Fruit fly (Drosophila melanogaster) whole organism, embryonic: ENCODE measurements around the gene dsx-c73A.

Experiments used
- CG11723 ChIP-seq: fragments of 200-800 bp; sonication (Bioruptor generic); optimal IDR thresholded peaks from 2 replicates; lab custom pipeline; 2017; ENCODE audit warnings: missing biosample characterization, mild to moderate bottlenecking, missing genetic modification characterization
- CG14667 ChIP-seq: fragments of 200-800 bp; sonication (Bioruptor generic); IDR thresholded peaks from 2 replicates; pipeline ENCODE4 v1.3.6; 2022; ENCODE audit warnings: missing biosample characterization, missing genetic modification characterization
- CG4854 ChIP-seq: fragments of 200-800 bp; sonication (Bioruptor generic); optimal IDR thresholded peaks from 2 replicates; lab custom pipeline; 2016; ENCODE audit warnings: missing biosample characterization, missing genetic modification characterization, inconsistent platforms
- CG9797 ChIP-seq: fragments of 200-800 bp; sonication (Bioruptor generic); optimal IDR thresholded peaks from 3 replicates; lab custom pipeline; 2018; ENCODE audit warnings: missing biosample characterization, mild to moderate bottlenecking, missing genetic modification characterization
- Fer1 ChIP-seq: fragments of 200-800 bp; sonication (Bioruptor generic); optimal IDR thresholded peaks from 2 replicates; lab custom pipeline; 2017; ENCODE audit warnings: missing biosample characterization, mild to moderate bottlenecking, missing genetic modification characterization
- chif ChIP-seq, 2 experiments: fragments of 200-800 bp; sonication (Bioruptor generic); optimal IDR thresholded peaks; 3 replicates each; lab custom pipeline; 2016; ENCODE audit warnings: missing biosample characterization in 2 of 2, missing genetic modification characterization in 2 of 2
- crol ChIP-seq: fragments of 200-800 bp; sonication (Bioruptor generic); IDR thresholded peaks from 2 replicates; pipeline ENCODE4 v1.3.6; 2022; ENCODE audit warnings: missing biosample characterization, missing genetic modification characterization
- grau ChIP-seq: fragments of 200-800 bp; optimal IDR thresholded peaks from 3 replicates; lab custom pipeline; 2019; ENCODE audit warnings: missing biosample characterization, mild to moderate bottlenecking, missing genetic modification characterization, moderate library complexity
- kay ChIP-seq: fragments of 200-800 bp; sonication (Bioruptor generic); optimal IDR thresholded peaks from 2 replicates; lab custom pipeline; 2016; ENCODE audit warnings: missing biosample characterization, missing genetic modification characterization
- nom ChIP-seq: fragments of 200-800 bp; sonication (Bioruptor generic); optimal IDR thresholded peaks from 2 replicates; lab custom pipeline; 2017; ENCODE audit warnings: missing biosample characterization, missing genetic modification characterization, mild to moderate bottlenecking, moderate library complexity, missing genetic modification reagents

dm6 chr3L:16381184-16381797 is 70.5 kb downstream of the dsx-c73A start, which contains the start of gene Agpat4:
- TF ChIP-seq chif (GFP tag; optimal IDR thresholded peaks at IDR 0.05; lab: Kevin White, UChicago) (no peak), crol (GFP tag; lab: Robert Waterston, UW) (no peak), CG14667 (no peak), grau (tag; lab: Kevin White, UChicago) (no peak), Fer1 (GFP tag; lab: Kevin White, UChicago) (no peak), CG11723 (GFP tag; lab: Kevin White, UChicago) (no peak), CG9797 (peak; percentile 62), kay (no peak), nom (GFP tag; lab: Kevin White, UChicago) (no peak), CG4854 (GFP tag; lab: Kevin White, UChicago) (no peak)
